Fruit fly (Drosophila melanogaster) whole organism, pupa: Measurements from ENCODE around the gene rha.

Experiments
- CG34367 ChIP-seq: fragments of 200-800 bp; sonication (Bioruptor generic); optimal IDR thresholded peaks from 2 replicates; lab custom pipeline; 2018; ENCODE audit warnings: missing biosample characterization, mild to moderate bottlenecking, missing genetic modification characterization
- CG8159 ChIP-seq: fragments of 200-800 bp; sonication (Bioruptor generic); optimal IDR thresholded peaks from 3 replicates; lab custom pipeline; 2018; ENCODE audit warnings: missing biosample characterization, mild to moderate bottlenecking, missing genetic modification characterization, moderate library complexity
- CG9948 ChIP-seq: fragments of 200-800 bp; sonication (Bioruptor generic); optimal IDR thresholded peaks from 2 replicates; lab custom pipeline; 2018; ENCODE audit warnings: missing biosample characterization, mild to moderate bottlenecking, missing genetic modification characterization, moderate library complexity
- EcR ChIP-seq: fragments of 200-800 bp; sonication (Bioruptor generic); optimal IDR thresholded peaks from 3 replicates; lab custom pipeline; 2019; ENCODE audit warnings: missing biosample characterization, missing genetic modification characterization, mild to moderate bottlenecking, moderate library complexity, missing genetic modification reagents
- Ets98B ChIP-seq: fragments of 200-800 bp; sonication (Bioruptor generic); IDR thresholded peaks from 2 replicates; pipeline ENCODE4 v1.3.6; 2022; ENCODE audit warnings: missing biosample characterization, missing genetic modification characterization
- Pif1A ChIP-seq: fragments of 200-800 bp; sonication (Bioruptor generic); optimal IDR thresholded peaks from 3 replicates; lab custom pipeline; 2016; ENCODE audit warnings: missing biosample characterization, missing genetic modification characterization

DNA sequence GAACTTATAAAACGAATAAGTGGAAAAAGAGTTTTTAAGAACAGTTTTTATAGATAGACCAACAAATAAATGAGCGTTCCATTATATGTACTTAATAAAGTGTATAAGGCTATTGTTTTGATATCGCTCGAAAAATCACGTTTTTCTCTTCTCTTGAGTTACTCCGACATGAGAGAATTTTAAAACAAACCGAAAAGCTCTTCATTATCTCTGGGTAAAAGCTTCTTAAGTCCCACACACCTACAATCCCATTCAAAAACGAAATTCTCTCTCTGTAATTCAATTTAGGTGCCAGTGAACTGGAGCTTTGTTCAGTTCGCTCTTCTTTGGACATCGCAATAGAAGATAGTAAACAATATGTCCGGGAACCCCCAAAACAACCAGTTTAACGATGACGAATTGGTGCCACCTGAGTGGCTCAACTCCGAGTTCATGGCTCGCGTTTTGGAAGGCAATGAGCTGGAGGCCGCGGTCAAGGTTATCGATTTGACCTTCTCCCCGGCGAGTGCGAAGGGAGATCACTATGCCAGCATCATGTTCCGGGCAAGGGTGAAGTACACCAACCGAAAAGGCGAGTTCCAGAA lies 36.1 kb upstream of the rha start, which contains the start of gene CG31436:
- TF ChIP-seq CG9948 (tag; lab: Kevin White, UChicago) (no peak), CG8159 (no peak), CG34367 (no peak), Pif1A (GFP tag; lab: Kevin White, UChicago) (no peak), Ets98B (GFP tag; lab: Robert Waterston, UW) (no peak), EcR (GFP tag; lab: Kevin White, UChicago) (peak; percentile 74)
